Worm (Caenorhabditis elegans): ENCODE results near the gene Y45F10B.3.
A peak's percentile ranks its signal among the peaks of the same experiment; 100 is the strongest.

- TF ChIP-seq ama-1 (optimal IDR thresholded peaks at IDR 0.05) (no peak), T20F7.1 (GFP tag; optimal IDR thresholded peaks at IDR 0.05) (no peak), skn-1 (tag; optimal IDR thresholded peaks at IDR 0.05) (no peak), nhr-6 (tag; optimal IDR thresholded peaks at IDR 0.05) (no peak), pqm-1 (tag; optimal IDR thresholded peaks at IDR 0.05) (peak; percentile 23), hlh-11 (tag; optimal IDR thresholded peaks at IDR 0.05) (no peak), ztf-11 (tag; optimal IDR thresholded peaks at IDR 0.05) (no peak), lin-13 (GFP tag; optimal IDR thresholded peaks at IDR 0.05) (no peak), ztf-7 (tag; optimal IDR thresholded peaks at IDR 0.05) (no peak), nhr-77 (tag; optimal IDR thresholded peaks at IDR 0.05) (peak; percentile 7), fkh-10 (GFP tag; optimal IDR thresholded peaks at IDR 0.05) (no peak), egl-27 (tag; optimal IDR thresholded peaks at IDR 0.05) (no peak), F37D6.2 (tag; optimal IDR thresholded peaks at IDR 0.05) (no peak), snpc-4 (tag; optimal IDR thresholded peaks at IDR 0.05) (no peak)
These were observed 16.3 kb downstream of the Y45F10B.3 start, which contains the start of gene C08F11.13 for ce11 chrIV:13609755-13610154.

Data from whole organism, L4 larva.